Worm (Caenorhabditis elegans): ENCODE results near the gene srx-21.

Gene srx-21

DNA sequence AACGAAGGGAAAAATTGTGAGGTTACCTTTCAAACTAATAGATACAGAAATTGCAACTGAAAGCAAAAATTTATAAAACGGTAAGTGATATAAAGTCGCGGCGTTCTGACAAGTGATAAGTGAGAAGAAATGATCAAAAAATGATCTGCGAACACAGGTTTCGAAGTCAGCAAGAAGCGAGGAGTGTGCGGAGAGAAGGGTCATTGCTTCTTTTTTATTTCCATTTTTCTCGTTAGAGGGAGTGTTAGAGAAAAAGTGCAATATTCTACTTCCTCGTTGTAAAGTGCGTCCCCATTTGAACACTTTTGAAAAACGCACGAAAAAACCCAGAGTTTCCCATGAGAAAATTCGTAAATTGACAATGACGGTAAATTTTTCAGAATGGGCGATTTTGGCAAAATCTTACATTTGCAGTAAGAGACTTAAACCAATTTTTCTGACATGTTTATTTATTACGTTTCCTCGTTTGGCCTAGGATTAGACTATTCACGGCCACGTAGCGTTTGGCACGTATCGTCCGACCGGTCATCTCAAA is at the start of gene srx-21, which contains the start of gene fbxa-72:
srx-21 (plus strand) TSS at position 485 of the 535 bp plus-strand sequence.
fbxa-72 (minus strand) TSS at position 204 of the 535 bp plus-strand sequence.
- TF ChIP-seq cog-1 (tag; optimal IDR thresholded peaks at IDR 0.05) (no peak), ztf-23 (GFP tag; IDR thresholded peaks at IDR 0.05) (no peak), tab-1 (GFP tag; IDR thresholded peaks at IDR 0.05) (no peak), ref-1 (GFP tag; conservative IDR thresholded peaks at IDR 0.05) (no peak), T22C8.4 (GFP tag; IDR thresholded peaks at IDR 0.05) (no peak), flt-1 (GFP tag; IDR thresholded peaks at IDR 0.05) (no peak), klf-2 (GFP tag; conservative IDR thresholded peaks at IDR 0.05) (no peak), med-1 (GFP tag; optimal IDR thresholded peaks at IDR 0.05; ENCODE audit: insufficient read depth) (no peak), ztf-29 (GFP tag; IDR thresholded peaks at IDR 0.05) (no peak)

ce11 chrV:627585-627984 is 49.2 kb upstream of the srx-21 start, which contains the start of gene F48G7.8:
Gene F48G7.8 (minus strand): TSS chrV:627685.
- no peak for TF ChIP-seq ztf-23 (GFP tag; IDR thresholded peaks at IDR 0.05)
- no peak for TF ChIP-seq tab-1 (GFP tag; IDR thresholded peaks at IDR 0.05)
- no peak for TF ChIP-seq flt-1 (GFP tag; IDR thresholded peaks at IDR 0.05)
- TF ChIP-seq T22C8.4 (GFP tag; IDR thresholded peaks at IDR 0.05) = no peak
- TF ChIP-seq ref-1 (GFP tag; conservative IDR thresholded peaks at IDR 0.05) = no peak
- TF ChIP-seq cog-1 (tag; optimal IDR thresholded peaks at IDR 0.05) = no peak
- no peak for TF ChIP-seq klf-2 (GFP tag; conservative IDR thresholded peaks at IDR 0.05)
- TF ChIP-seq ztf-29 (GFP tag; IDR thresholded peaks at IDR 0.05) = no peak
- no peak for TF ChIP-seq med-1 (GFP tag; optimal IDR thresholded peaks at IDR 0.05; ENCODE audit: insufficient read depth)

- no peak for TF ChIP-seq med-1 (GFP tag; optimal IDR thresholded peaks at IDR 0.05; ENCODE audit: insufficient read depth)
- no peak for TF ChIP-seq cog-1 (tag; optimal IDR thresholded peaks at IDR 0.05)
- no peak for TF ChIP-seq tab-1 (GFP tag; IDR thresholded peaks at IDR 0.05)
- no peak for TF ChIP-seq flt-1 (GFP tag; IDR thresholded peaks at IDR 0.05)
Measured at ce11 chrV:628527-628926, 48.3 kb upstream of the srx-21 start, which contains the start of gene F48G7.9. Gene F48G7.9 (minus strand): TSS chrV:628627.

DNA sequence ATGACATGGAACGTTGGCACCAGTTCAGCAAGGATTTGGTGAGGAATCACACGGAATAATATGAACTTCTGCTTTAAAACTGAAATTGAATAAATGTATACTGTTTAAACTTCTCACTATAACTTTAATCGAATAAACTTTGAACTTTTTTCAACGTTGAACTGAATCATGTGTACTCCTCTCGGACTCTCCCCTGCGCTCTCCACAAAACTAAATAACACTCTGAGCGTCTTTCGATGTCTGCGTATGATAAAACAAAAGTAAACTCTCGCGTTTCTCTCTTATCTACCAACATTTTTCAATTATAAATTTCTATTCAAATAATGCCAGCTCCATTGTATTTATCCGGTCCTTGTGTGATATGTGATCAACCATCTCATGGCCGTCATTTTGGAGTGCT is 45.0 kb upstream of the srx-21 start:
- no peak for TF ChIP-seq tab-1 (GFP tag; IDR thresholded peaks at IDR 0.05)
- no peak for TF ChIP-seq cog-1 (tag; optimal IDR thresholded peaks at IDR 0.05)
- TF ChIP-seq klf-2 (GFP tag; conservative IDR thresholded peaks at IDR 0.05) = no peak
- TF ChIP-seq T22C8.4 (GFP tag; IDR thresholded peaks at IDR 0.05) = no peak
- TF ChIP-seq ref-1 (GFP tag; conservative IDR thresholded peaks at IDR 0.05) = no peak
- TF ChIP-seq flt-1 (GFP tag; IDR thresholded peaks at IDR 0.05) = no peak

DNA sequence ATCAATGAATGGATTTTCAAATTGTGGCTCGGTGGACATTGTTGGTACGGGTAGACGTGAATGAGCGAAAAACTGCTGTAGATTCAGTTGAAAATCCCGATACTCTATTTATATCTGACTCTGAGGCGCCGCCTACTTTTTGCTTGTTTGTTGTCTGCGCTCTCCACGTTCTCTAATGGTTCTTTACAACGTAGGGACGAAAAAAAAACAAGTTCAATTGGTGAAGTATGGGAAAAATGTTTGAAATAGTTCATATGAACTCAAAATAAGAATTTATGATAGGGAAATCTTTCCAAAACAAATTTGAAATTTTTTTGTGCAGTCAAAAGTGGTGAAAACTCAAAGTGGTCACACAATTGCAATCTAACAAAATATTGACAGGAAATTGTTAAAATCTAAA is 42.0 kb upstream of the srx-21 start, which contains the start of gene F48G7.10:
F48G7.10 (minus strand) TSS at position 101 of the 400 bp plus-strand sequence.
- no peak for TF ChIP-seq flt-1 (GFP tag; IDR thresholded peaks at IDR 0.05)
- TF ChIP-seq med-1 (GFP tag; optimal IDR thresholded peaks at IDR 0.05; ENCODE audit: insufficient read depth) = no peak
- TF ChIP-seq ztf-23 (GFP tag; IDR thresholded peaks at IDR 0.05) = no peak
- no peak for TF ChIP-seq T22C8.4 (GFP tag; IDR thresholded peaks at IDR 0.05)
- no peak for TF ChIP-seq tab-1 (GFP tag; IDR thresholded peaks at IDR 0.05)
- no peak for TF ChIP-seq klf-2 (GFP tag; conservative IDR thresholded peaks at IDR 0.05)
- no peak for TF ChIP-seq ref-1 (GFP tag; conservative IDR thresholded peaks at IDR 0.05)
- TF ChIP-seq ztf-29 (GFP tag; IDR thresholded peaks at IDR 0.05) = no peak
- no peak for TF ChIP-seq cog-1 (tag; optimal IDR thresholded peaks at IDR 0.05)

- no peak for TF ChIP-seq klf-2 (GFP tag; conservative IDR thresholded peaks at IDR 0.05)
- TF ChIP-seq med-1 (GFP tag; optimal IDR thresholded peaks at IDR 0.05; ENCODE audit: insufficient read depth) = no peak
- no peak for TF ChIP-seq cog-1 (tag; optimal IDR thresholded peaks at IDR 0.05)
- no peak for TF ChIP-seq ref-1 (GFP tag; conservative IDR thresholded peaks at IDR 0.05)
- TF ChIP-seq T22C8.4 (GFP tag; IDR thresholded peaks at IDR 0.05) = no peak
- TF ChIP-seq flt-1 (GFP tag; IDR thresholded peaks at IDR 0.05) = no peak
- no peak for TF ChIP-seq ztf-29 (GFP tag; IDR thresholded peaks at IDR 0.05)
- no peak for TF ChIP-seq ztf-23 (GFP tag; IDR thresholded peaks at IDR 0.05)
- no peak for TF ChIP-seq tab-1 (GFP tag; IDR thresholded peaks at IDR 0.05)
Measured at ce11 chrV:635630-636029, 41.2 kb upstream of the srx-21 start.

- no peak for TF ChIP-seq ref-1 (GFP tag; conservative IDR thresholded peaks at IDR 0.05)
- TF ChIP-seq tab-1 (GFP tag; IDR thresholded peaks at IDR 0.05) = no peak
- no peak for TF ChIP-seq ztf-29 (GFP tag; IDR thresholded peaks at IDR 0.05)
- TF ChIP-seq med-1 (GFP tag; optimal IDR thresholded peaks at IDR 0.05; ENCODE audit: insufficient read depth) = no peak
- no peak for TF ChIP-seq T22C8.4 (GFP tag; IDR thresholded peaks at IDR 0.05)
- TF ChIP-seq ztf-23 (GFP tag; IDR thresholded peaks at IDR 0.05) = no peak
- TF ChIP-seq cog-1 (tag; optimal IDR thresholded peaks at IDR 0.05) = no peak
- TF ChIP-seq flt-1 (GFP tag; IDR thresholded peaks at IDR 0.05) = no peak
- TF ChIP-seq klf-2 (GFP tag; conservative IDR thresholded peaks at IDR 0.05) = no peak
Measured at ce11 chrV:636281-636680, 40.6 kb upstream of the srx-21 start, which contains the start of gene pals-31. Gene pals-31 (plus strand): TSS chrV:636581.

- no peak for TF ChIP-seq flt-1 (GFP tag; IDR thresholded peaks at IDR 0.05)
- no peak for TF ChIP-seq med-1 (GFP tag; optimal IDR thresholded peaks at IDR 0.05; ENCODE audit: insufficient read depth)
- TF ChIP-seq T22C8.4 (GFP tag; IDR thresholded peaks at IDR 0.05) = no peak
- no peak for TF ChIP-seq cog-1 (tag; optimal IDR thresholded peaks at IDR 0.05)
- TF ChIP-seq tab-1 (GFP tag; IDR thresholded peaks at IDR 0.05) = no peak
- no peak for TF ChIP-seq ztf-29 (GFP tag; IDR thresholded peaks at IDR 0.05)
- no peak for TF ChIP-seq ref-1 (GFP tag; conservative IDR thresholded peaks at IDR 0.05)
- TF ChIP-seq klf-2 (GFP tag; conservative IDR thresholded peaks at IDR 0.05) = no peak
- no peak for TF ChIP-seq ztf-23 (GFP tag; IDR thresholded peaks at IDR 0.05)
Measured at ce11 chrV:638328-638727, 38.5 kb upstream of the srx-21 start, which contains the start of gene srj-37. Gene srj-37 (plus strand): TSS chrV:638628.

ce11 chrV:642750-643149 is 34.1 kb upstream of the srx-21 start, which contains the start of gene nhr-190:
Gene nhr-190 (minus strand): TSS chrV:642924.
- no peak for TF ChIP-seq ztf-23 (GFP tag; IDR thresholded peaks at IDR 0.05)
- no peak for TF ChIP-seq T22C8.4 (GFP tag; IDR thresholded peaks at IDR 0.05)
- no peak for TF ChIP-seq cog-1 (tag; optimal IDR thresholded peaks at IDR 0.05)
- TF ChIP-seq med-1 (GFP tag; optimal IDR thresholded peaks at IDR 0.05; ENCODE audit: insufficient read depth) = no peak

- TF ChIP-seq cog-1 (tag; optimal IDR thresholded peaks at IDR 0.05) = no peak
- TF ChIP-seq T22C8.4 (GFP tag; IDR thresholded peaks at IDR 0.05) = no peak
Measured at ce11 chrV:646129-646528, 30.7 kb upstream of the srx-21 start, which contains the start of gene F48G7.12. Gene F48G7.12 (minus strand): TSS chrV:646229.
